Fruit fly (Drosophila melanogaster): ENCODE measurements around the gene CG46280.

The CG46280 gene

DNA sequence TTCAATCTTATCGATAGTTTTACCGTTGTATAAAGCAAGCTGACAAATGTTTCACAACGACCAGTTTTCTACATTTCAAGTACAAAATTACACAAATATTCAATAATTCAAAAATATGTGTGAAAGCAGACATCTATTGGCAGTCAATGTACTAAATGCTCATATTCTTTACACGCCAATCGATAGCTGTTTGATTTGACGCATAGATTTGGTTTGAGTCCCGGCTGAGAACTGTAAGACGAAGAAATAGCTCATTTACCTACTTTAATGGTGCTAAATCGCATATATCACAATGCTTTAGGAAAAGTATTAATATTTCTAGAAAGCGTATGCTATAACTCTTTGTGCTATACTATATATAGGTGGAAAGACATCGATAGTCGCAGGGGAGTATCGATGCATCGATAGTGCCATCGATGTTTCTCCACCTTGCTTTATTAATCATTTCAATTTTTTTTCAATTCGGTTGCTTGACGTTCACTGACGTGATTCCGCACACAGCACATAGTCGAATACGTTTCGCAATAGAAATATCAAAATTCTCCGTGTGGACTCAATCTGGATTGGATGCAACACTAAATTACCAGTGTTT lies 49.7 kb downstream of the CG46280 start, which contains the start of gene Paip2:
Paip2 (plus strand) TSS at position 165 of the 592 bp plus-strand sequence.
- TF ChIP-seq sv (GFP tag; optimal IDR thresholded peaks at IDR 0.05) (no peak), lola (GFP tag; optimal IDR thresholded peaks at IDR 0.05) (no peak), Mio (GFP tag; optimal IDR thresholded peaks at IDR 0.05) (no peak), psq (GFP tag; optimal IDR thresholded peaks at IDR 0.05) (peak; percentile 20), tai (GFP tag; optimal IDR thresholded peaks at IDR 0.05) (peak; percentile 24), GATAd (GFP tag; optimal IDR thresholded peaks at IDR 0.05) (no peak), Jra (GFP tag; optimal IDR thresholded peaks at IDR 0.05) (peak; percentile 19), pan (optimal IDR thresholded peaks at IDR 0.05) (no peak), Sp1 (GFP tag; optimal IDR thresholded peaks at IDR 0.05) (peak; percentile 0), jim (GFP tag; optimal IDR thresholded peaks at IDR 0.05) (no peak), h (GFP tag; optimal IDR thresholded peaks at IDR 0.05) (peak; percentile 26), Rel (GFP tag; optimal IDR thresholded peaks at IDR 0.05) (no peak), Rel (tag; optimal IDR thresholded peaks at IDR 0.05) (peak; percentile 46), Hr78 (GFP tag; optimal IDR thresholded peaks at IDR 0.05) (no peak), dl (GFP tag; optimal IDR thresholded peaks at IDR 0.05; ENCODE audit: insufficient read depth in 1 of 2, partially characterized antibody in 2 of 2) (no peak), Hnf4 (GFP tag; optimal IDR thresholded peaks at IDR 0.05) (peak; percentile 32), brk (GFP tag; optimal IDR thresholded peaks at IDR 0.05) (peak; percentile 51), rgr (GFP tag; optimal IDR thresholded peaks at IDR 0.05) (peak; percentile 14), Myc (optimal IDR thresholded peaks at IDR 0.05) (peak; percentile 26)

dm6 chr3R:12977371-12978050 lies 52.9 kb downstream of the CG46280 start, which contains the start of the genes CG7381 and CG7091:
Gene CG7381 (minus strand): TSS chr3R:12977471.
Gene CG7091 (plus strand): TSS chr3R:12978000.
- TF ChIP-seq foxo (GFP tag; optimal IDR thresholded peaks at IDR 0.05): no peak

Data from whole organism, wandering third instar larva.